Worm (Caenorhabditis elegans): ENCODE data around the gene Y79H2A.12.
A peak's percentile ranks its signal among the peaks of the same experiment; 100 is the strongest.

Gene Y79H2A.12

DNA sequence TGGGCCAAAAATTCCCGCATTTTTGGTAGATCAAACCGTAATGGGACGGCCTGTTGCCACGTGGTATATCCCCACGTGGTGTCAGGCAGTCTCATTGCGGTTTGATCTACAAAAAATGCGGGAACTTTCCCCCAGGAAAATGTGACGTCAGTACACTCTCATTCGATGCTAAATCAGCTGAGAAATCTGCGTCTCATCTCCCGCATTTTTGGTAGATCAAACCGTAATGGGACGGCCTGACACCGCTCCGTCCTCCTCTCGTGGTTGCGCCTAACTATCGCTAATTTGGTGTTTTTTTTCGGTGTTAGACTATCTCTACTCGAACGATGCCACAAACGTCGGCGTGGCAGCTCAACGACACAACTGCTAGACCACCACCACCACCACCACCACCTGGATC is 32.7 kb upstream of the Y79H2A.12 start, which contains the start of gene zyg-8:
zyg-8 (plus strand) TSS at position 301 of the 400 bp plus-strand sequence.
- TF ChIP-seq aha-1 (tag) (peak; percentile 78), mdt-29 (GFP tag; IDR thresholded peaks at IDR 0.05) (no peak), R02D3.7 (tag; optimal IDR thresholded peaks at IDR 0.05) (no peak)

DNA sequence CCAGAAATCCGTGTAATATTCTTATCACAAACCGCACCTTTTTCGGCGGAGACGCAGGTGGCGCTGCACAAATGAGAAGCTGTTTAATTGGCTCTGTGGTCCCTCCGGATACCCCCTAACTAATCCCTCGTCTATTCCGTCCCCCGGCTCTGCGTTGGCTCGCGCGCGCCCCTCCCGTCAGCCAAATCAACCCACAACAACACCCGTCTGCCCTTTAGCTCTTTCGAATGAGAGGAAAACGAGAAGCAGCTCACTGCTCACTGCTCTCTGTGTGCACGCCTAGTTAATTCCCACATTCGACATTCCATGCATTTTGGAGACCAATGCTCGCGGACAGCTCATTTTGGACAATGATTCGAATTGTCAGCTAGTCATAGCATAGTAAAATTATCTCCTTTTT is 31.4 kb upstream of the Y79H2A.12 start:
- TF ChIP-seq egl-43 (GFP tag; IDR thresholded peaks at IDR 0.05) (peak; percentile 39; the same call in 1 of the 2 replicates), nhr-10 (tag; optimal IDR thresholded peaks at IDR 0.05) (no peak), hmg-1.1 (GFP tag; IDR thresholded peaks at IDR 0.05) (0 out of 2 replicates have a peak, but pooled peaks have one; percentile 23), set-16 (GFP tag; IDR thresholded peaks at IDR 0.05) (peak; percentile 74), aha-1 (tag) (peak; percentile 60)

DNA sequence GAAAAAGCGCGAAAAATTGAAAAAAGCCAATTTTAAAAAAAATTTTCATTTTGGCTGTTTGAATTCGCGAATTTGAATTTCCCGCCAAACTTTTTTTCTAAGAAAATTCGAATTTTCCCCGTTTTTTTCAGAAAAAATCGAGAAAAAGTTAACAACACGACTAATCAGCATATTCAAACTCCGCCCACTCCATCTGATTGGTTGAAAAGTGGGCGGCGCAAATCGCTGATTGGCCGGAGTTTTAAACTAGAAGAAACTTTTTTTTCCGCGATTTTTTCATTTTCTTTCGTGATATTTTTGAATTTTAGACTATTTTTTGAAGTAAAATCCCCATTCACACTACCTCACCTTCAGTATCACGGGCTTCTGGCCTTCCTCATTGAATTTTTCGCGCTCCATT is 30.9 kb upstream of the Y79H2A.12 start:
- TF ChIP-seq aha-1 (tag) (no peak), gei-8 (GFP tag; optimal IDR thresholded peaks at IDR 0.05) (no peak), hlh-11 (tag; optimal IDR thresholded peaks at IDR 0.05) (no peak), snpc-4 (tag; optimal IDR thresholded peaks at IDR 0.05) (no peak), daf-12 (tag; optimal IDR thresholded peaks at IDR 0.05) (no peak)

DNA sequence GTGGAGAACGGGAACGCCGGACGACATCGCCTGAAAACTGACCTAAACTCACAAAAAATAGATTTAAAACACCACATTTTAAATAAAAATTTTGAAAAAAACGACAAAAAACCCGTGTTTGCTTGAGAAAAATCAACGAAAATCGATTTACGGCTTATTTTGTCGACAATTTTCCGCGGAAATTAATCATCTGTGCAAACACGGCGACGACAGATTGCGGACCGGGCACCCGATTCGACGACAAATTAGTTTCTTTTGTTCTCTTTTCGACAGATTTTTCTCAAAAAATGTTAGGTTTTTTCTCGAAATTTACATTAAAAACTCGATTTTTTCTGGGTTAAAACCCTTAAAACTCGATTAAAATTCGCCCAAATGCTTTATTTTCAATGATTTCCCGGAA is 29.8 kb upstream of the Y79H2A.12 start, which contains the start of gene arx-3:
arx-3 (minus strand) TSS at position 30 of the 400 bp plus-strand sequence.
- no peak for TF ChIP-seq ceh-44 (GFP tag; IDR thresholded peaks at IDR 0.05)
- TF ChIP-seq lin-38 (GFP tag; IDR thresholded peaks at IDR 0.05), result peak; percentile 48
- TF ChIP-seq zfp-2 (tag; optimal IDR thresholded peaks at IDR 0.05), result no peak
- TF ChIP-seq lim-7 (GFP tag; IDR thresholded peaks at IDR 0.05), result no peak
- no peak for TF ChIP-seq ceh-82 (tag; optimal IDR thresholded peaks at IDR 0.05)
- no peak for TF ChIP-seq attf-4 (tag; optimal IDR thresholded peaks at IDR 0.05)
- TF ChIP-seq mes-2 (tag; optimal IDR thresholded peaks at IDR 0.05; ENCODE audit: poor library complexity, severe bottlenecking), result peak; percentile 58
- TF ChIP-seq vab-7 (GFP tag; IDR thresholded peaks at IDR 0.05), result no peak
- peak in 1 of 2 experiments; percentile 57 for TF ChIP-seq lsy-2 (tag; optimal IDR thresholded peaks at IDR 0.05)
- TF ChIP-seq ceh-20 (GFP tag; IDR thresholded peaks at IDR 0.05), result no peak
- peak; percentile 54 for TF ChIP-seq dpl-1 (GFP tag; optimal IDR thresholded peaks at IDR 0.05)
- peak; percentile 35 for TF ChIP-seq dve-1 (tag; optimal IDR thresholded peaks at IDR 0.05; ENCODE audit: insufficient read depth)
- TF ChIP-seq dmd-9 (GFP tag; IDR thresholded peaks at IDR 0.05), result no peak
- no peak for TF ChIP-seq D1046.2 (GFP tag; IDR thresholded peaks at IDR 0.05)
- no peak for TF ChIP-seq gei-8 (GFP tag; optimal IDR thresholded peaks at IDR 0.05)
- TF ChIP-seq mdl-1 (tag; optimal IDR thresholded peaks at IDR 0.05), result no peak
- TF ChIP-seq ces-1 (GFP tag; optimal IDR thresholded peaks at IDR 0.05), result peak; percentile 19
- TF ChIP-seq nhr-48 (tag; optimal IDR thresholded peaks at IDR 0.05), result no peak
- TF ChIP-seq arid-1 (GFP tag; conservative IDR thresholded peaks at IDR 0.05), result no peak
- TF ChIP-seq hlh-11 (tag; optimal IDR thresholded peaks at IDR 0.05), result no peak
- TF ChIP-seq fkh-10 (GFP tag; optimal IDR thresholded peaks at IDR 0.05), result no peak
- TF ChIP-seq R02D3.7 (tag; optimal IDR thresholded peaks at IDR 0.05), result no peak

DNA sequence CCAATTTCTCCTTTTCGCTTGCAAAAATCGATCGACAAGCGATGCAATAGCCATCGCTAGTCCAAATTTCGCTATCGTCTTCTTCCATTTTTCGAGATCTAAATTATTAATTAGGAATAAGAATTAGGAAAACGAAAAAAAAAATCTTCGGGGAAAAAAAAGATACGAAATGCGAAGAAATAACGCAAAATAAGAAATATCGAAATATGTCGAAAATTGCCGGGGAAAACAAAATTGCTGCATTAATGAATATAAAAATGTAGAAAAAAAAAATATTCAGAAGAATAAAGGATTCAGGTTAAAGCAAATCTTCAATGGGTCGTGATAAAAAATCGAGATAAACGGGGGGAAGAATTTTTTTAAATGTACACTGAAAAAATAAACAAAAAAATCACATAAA is 23.5 kb upstream of the Y79H2A.12 start, which contains the start of gene Y79H2A.3:
Y79H2A.3 (minus strand) TSS at position 101 of the 400 bp plus-strand sequence.
- TF ChIP-seq Y48G9A.11 (GFP tag; IDR thresholded peaks at IDR 0.05), result no peak
- no peak for TF ChIP-seq hlh-11 (tag; optimal IDR thresholded peaks at IDR 0.05)
- TF ChIP-seq ceh-28 (tag; optimal IDR thresholded peaks at IDR 0.05), result no peak
- no peak for TF ChIP-seq pha-4 (GFP tag; IDR thresholded peaks at IDR 0.05)
- no peak for TF ChIP-seq pha-4 (tag; optimal IDR thresholded peaks at IDR 0.05)
- no peak for TF ChIP-seq ZK546.5 (tag; optimal IDR thresholded peaks at IDR 0.05)
- no peak for TF ChIP-seq ceh-44 (GFP tag; IDR thresholded peaks at IDR 0.05)
- TF ChIP-seq mxl-3 (GFP tag; optimal IDR thresholded peaks at IDR 0.05), result no peak
- no peak for TF ChIP-seq fkh-10 (GFP tag; optimal IDR thresholded peaks at IDR 0.05)
- no peak for TF ChIP-seq ceh-82 (tag; optimal IDR thresholded peaks at IDR 0.05)
- TF ChIP-seq nhr-102 (tag; optimal IDR thresholded peaks at IDR 0.05), result no peak
- no peak for TF ChIP-seq pqm-1 (tag; optimal IDR thresholded peaks at IDR 0.05)
- no peak for TF ChIP-seq spr-3 (GFP tag; optimal IDR thresholded peaks at IDR 0.05)
- TF ChIP-seq T26A8.4 (GFP tag; IDR thresholded peaks at IDR 0.05), result no peak
- TF ChIP-seq madf-5 (GFP tag; IDR thresholded peaks at IDR 0.05), result no peak
- TF ChIP-seq nhr-10 (tag; optimal IDR thresholded peaks at IDR 0.05), result no peak
- no peak for TF ChIP-seq daf-16 (GFP tag; optimal IDR thresholded peaks at IDR 0.05)
- TF ChIP-seq daf-16 (tag; optimal IDR thresholded peaks at IDR 0.05), result no peak
- TF ChIP-seq ztf-7 (tag; optimal IDR thresholded peaks at IDR 0.05), result no peak
- no peak for TF ChIP-seq lin-15B (tag; optimal IDR thresholded peaks at IDR 0.05)
